Fruit fly (Drosophila melanogaster): ENCODE results near the gene CG13972.

CG13972 gene

dm6 chr3R:27547378-27547949, 30.4 kb upstream of the CG13972 start (continued):
- TF ChIP-seq Ada2b (GFP tag; IDR thresholded peaks at IDR 0.05) (0 out of 2 replicates have a peak, but pooled peaks have one; percentile 15), CG8388 (GFP tag; optimal IDR thresholded peaks at IDR 0.05) (no peak), Dek (tag; optimal IDR thresholded peaks at IDR 0.05) (peak; percentile 16), so (GFP tag; IDR thresholded peaks at IDR 0.05) (0 out of 3 replicates have a peak, but pooled peaks have one; percentile 25), mam (GFP tag; optimal IDR thresholded peaks at IDR 0.05) (no peak), Deaf1 (tag; optimal IDR thresholded peaks at IDR 0.05) (no peak), CTCF (GFP tag; optimal IDR thresholded peaks at IDR 0.05) (peak; percentile 91), CG31224 (GFP tag; IDR thresholded peaks at IDR 0.05) (no peak), inv (GFP tag; IDR thresholded peaks at IDR 0.05; ENCODE audit: partially characterized antibody) (peak; percentile 40; the same call in 1 of the 2 replicates), hb (GFP tag; IDR thresholded peaks at IDR 0.05; ENCODE audit: partially characterized antibody) (0 out of 3 replicates have a peak, but pooled peaks have one; percentile 19), repo (GFP tag; optimal IDR thresholded peaks at IDR 0.05) (no peak), prd (optimal IDR thresholded peaks at IDR 0.05) (no peak), prd (GFP tag; IDR thresholded peaks at IDR 0.05) (0 out of 3 replicates have a peak, but pooled peaks have one; percentile 6), H2.0 (GFP tag; IDR thresholded peaks at IDR 0.05) (no peak), zen (tag; optimal IDR thresholded peaks at IDR 0.05) (peak; percentile 24), sqz (GFP tag; optimal IDR thresholded peaks at IDR 0.05) (no peak), kni (GFP tag; optimal IDR thresholded peaks at IDR 0.05) (no peak)

dm6 chr3R:27545752-27546151, 28.7 kb upstream of the CG13972 start, which contains the start of gene Gr98d:
Gene Gr98d (plus strand): TSS chr3R:27546052.
- no peak for TF ChIP-seq CG16815 (GFP tag; optimal IDR thresholded peaks at IDR 0.05)
- no peak for TF ChIP-seq CG17359 (tag; optimal IDR thresholded peaks at IDR 0.05)
- no peak for TF ChIP-seq CG11456 (GFP tag; IDR thresholded peaks at IDR 0.05)
- no peak for TF ChIP-seq Rx (GFP tag; IDR thresholded peaks at IDR 0.05)
- no peak for TF ChIP-seq H2.0 (GFP tag; IDR thresholded peaks at IDR 0.05)
- TF ChIP-seq CG43689 (GFP tag; IDR thresholded peaks at IDR 0.05): no peak
- no peak for TF ChIP-seq CG17612 (GFP tag; IDR thresholded peaks at IDR 0.05)
- no peak for TF ChIP-seq CG15479 (GFP tag; optimal IDR thresholded peaks at IDR 0.05)
- TF ChIP-seq mld (GFP tag; IDR thresholded peaks at IDR 0.05; ENCODE audit: partially characterized antibody): no peak
- TF ChIP-seq Kr (GFP tag; optimal IDR thresholded peaks at IDR 0.05): no peak
- no peak for TF ChIP-seq CG4404 (GFP tag; IDR thresholded peaks at IDR 0.05)
- no peak for TF ChIP-seq CG6689 (GFP tag; IDR thresholded peaks at IDR 0.05)
- no peak for TF ChIP-seq twi (tag; optimal IDR thresholded peaks at IDR 0.05)
- no peak for TF ChIP-seq Ets65A (GFP tag)
- no peak for TF ChIP-seq peb (GFP tag; IDR thresholded peaks at IDR 0.05)
- TF ChIP-seq Ssrp (tag; optimal IDR thresholded peaks at IDR 0.05): no peak

- TF ChIP-seq ERR (GFP tag; optimal IDR thresholded peaks at IDR 0.05): no peak
- no peak for TF ChIP-seq CG14441 (GFP tag; IDR thresholded peaks at IDR 0.05)
- TF ChIP-seq Side (GFP tag; optimal IDR thresholded peaks at IDR 0.05): no peak
- TF ChIP-seq Mes4 (GFP tag; optimal IDR thresholded peaks at IDR 0.05): no peak
- TF ChIP-seq CG15601 (tag; optimal IDR thresholded peaks at IDR 0.05): no peak
- TF ChIP-seq ttk (GFP tag; IDR thresholded peaks at IDR 0.05): no peak
- TF ChIP-seq lbe (GFP tag; optimal IDR thresholded peaks at IDR 0.05): no peak
- no peak for TF ChIP-seq pan (optimal IDR thresholded peaks at IDR 0.05)
- no peak for TF ChIP-seq pan (GFP tag; optimal IDR thresholded peaks at IDR 0.05 in 1 of 2, IDR thresholded peaks at IDR 0.05 in 1 of 2)
- TF ChIP-seq CG13424 (tag; optimal IDR thresholded peaks at IDR 0.05): no peak
- no peak for TF ChIP-seq HLH3B (GFP tag; IDR thresholded peaks at IDR 0.05)
- no peak for TF ChIP-seq Rfx (GFP tag; IDR thresholded peaks at IDR 0.05)
Observed at dm6 chr3R:27544143-27544542, 27.1 kb upstream of the CG13972 start, which contains the start of gene Gr98c. Gene Gr98c (plus strand): TSS chr3R:27544443.
